Worm (Caenorhabditis elegans) whole organism, L4 larva: ENCODE measurements around the gene fbxa-131.

Experiments
- F26F4.8 ChIP-seq: fragments of 200-800 bp; sonication (Bioruptor generic); conservative IDR thresholded peaks from 2 replicates; pipeline ENCODE4 v1.3.6; 2022; ENCODE audit warnings: missing genetic modification characterization, missing compliant biosample characterization
- F44E2.7 ChIP-seq: fragments of 200-800 bp; sonication (Bioruptor generic); IDR thresholded peaks from 2 replicates; pipeline ENCODE4 v2.1.2; 2022; ENCODE audit warnings: missing genetic modification characterization, missing compliant biosample characterization
- Y75B8A.6 ChIP-seq: fragments of 200-800 bp; sonication (Bioruptor generic); IDR thresholded peaks from 2 replicates; pipeline ENCODE4 v1.3.6; 2022; ENCODE audit warnings: missing genetic modification reagents, missing genetic modification characterization, missing compliant biosample characterization
- ZK546.5 ChIP-seq, 2 experiments: sonication (generic microtip); optimal IDR thresholded peaks; 2 replicates each; lab custom pipeline; 2017; ENCODE audit warnings: missing biosample characterization in 2 of 2, missing genetic modification characterization in 2 of 2
- aha-1 ChIP-seq: fragments of 150-350 bp; peaks from one replicate; lab custom pipeline; 2014; ENCODE audit warnings: missing biosample characterization, missing genetic modification characterization
- aly-2 ChIP-seq: sonication (generic microtip); optimal IDR thresholded peaks from 2 replicates; lab custom pipeline; 2018; ENCODE audit warnings: missing biosample characterization, missing genetic modification characterization
- ceh-62 ChIP-seq: sonication (generic microtip); optimal IDR thresholded peaks from 2 replicates; lab custom pipeline; 2017; ENCODE audit warnings: missing biosample characterization, missing genetic modification characterization
- ctbp-1 ChIP-seq: fragments of 200-800 bp; sonication (Bioruptor generic); IDR thresholded peaks from 2 replicates; pipeline ENCODE4 v1.3.6; 2022; ENCODE audit warnings: missing genetic modification reagents, missing genetic modification characterization, missing compliant biosample characterization
- daf-16 ChIP-seq, 3 experiments: sonication (generic microtip); optimal IDR thresholded peaks; 2 replicates each; lab custom pipeline; 2016 to 2017; ENCODE audit warnings: missing genetic modification characterization in 3 of 3, missing genetic modification reagents in 3 of 3, mild to moderate bottlenecking in 2 of 3, missing compliant biosample characterization in 2 of 3, missing biosample characterization in 1 of 3, moderate library complexity in 1 of 3
- dmd-6 ChIP-seq: fragments of 200-800 bp; sonication (Bioruptor generic); IDR thresholded peaks from 2 replicates; pipeline ENCODE4 v1.3.6; 2022; ENCODE audit warnings: missing genetic modification reagents, missing genetic modification characterization, missing compliant biosample characterization
- dmd-9 ChIP-seq: fragments of 200-800 bp; sonication (Bioruptor generic); IDR thresholded peaks from 2 replicates; pipeline ENCODE4 v1.3.6; 2022; ENCODE audit warnings: missing genetic modification reagents, missing genetic modification characterization, missing compliant biosample characterization
- egl-27 ChIP-seq: sonication (generic microtip); optimal IDR thresholded peaks from 3 replicates; lab custom pipeline; 2017; ENCODE audit warnings: missing biosample characterization, missing genetic modification reagents, missing genetic modification characterization
- gei-8 ChIP-seq: fragments of 200-800 bp; sonication (Bioruptor generic); optimal IDR thresholded peaks from 2 replicates; lab custom pipeline; 2018; ENCODE audit warnings: mild to moderate bottlenecking, missing genetic modification characterization, missing compliant biosample characterization
- hlh-11 ChIP-seq: fragments of 200-800 bp; sonication (Bioruptor generic); optimal IDR thresholded peaks from 2 replicates; lab custom pipeline; 2018; ENCODE audit warnings: mild to moderate bottlenecking, missing genetic modification characterization, missing compliant biosample characterization
- hmg-1.1 ChIP-seq: fragments of 200-800 bp; sonication (Bioruptor generic); IDR thresholded peaks from 2 replicates; pipeline ENCODE4 v1.3.6; 2022; ENCODE audit warnings: missing genetic modification reagents, missing genetic modification characterization, missing compliant biosample characterization
- jun-1 ChIP-seq: fragments of 150-350 bp; optimal IDR thresholded peaks from 2 replicates; lab custom pipeline; 2014; ENCODE audit warnings: missing biosample characterization, missing genetic modification reagents, missing genetic modification characterization
- lim-7 ChIP-seq: fragments of 200-800 bp; sonication (Bioruptor generic); IDR thresholded peaks from 2 replicates; pipeline ENCODE4 v1.3.6; 2022; ENCODE audit warnings: missing genetic modification characterization, missing compliant biosample characterization
- lin-13 ChIP-seq: fragments of 150-350 bp; optimal IDR thresholded peaks from 2 replicates; lab custom pipeline; 2014; ENCODE audit warnings: missing biosample characterization, missing genetic modification reagents, missing genetic modification characterization
- lin-15B ChIP-seq: fragments of 150-350 bp; sonication (generic microtip); optimal IDR thresholded peaks from 3 replicates; lab custom pipeline; 2014; ENCODE audit warnings: missing biosample characterization, missing genetic modification characterization
- lin-29 ChIP-seq: fragments of 200-800 bp; sonication (Bioruptor generic); IDR thresholded peaks from 2 replicates; pipeline ENCODE4 v1.3.6; 2022; ENCODE audit warnings: missing genetic modification reagents, missing genetic modification characterization, missing compliant biosample characterization
- mdt-29 ChIP-seq: fragments of 200-800 bp; sonication (Bioruptor generic); IDR thresholded peaks from 2 replicates; pipeline ENCODE4 v1.3.6; 2022; ENCODE audit warnings: missing genetic modification reagents, missing genetic modification characterization, missing compliant biosample characterization
- nhr-42 ChIP-seq: fragments of 200-800 bp; sonication (Bioruptor generic); IDR thresholded peaks from 2 replicates; pipeline ENCODE4 v1.3.6; 2022; ENCODE audit warnings: missing genetic modification characterization, missing compliant biosample characterization
- php-3 ChIP-seq: fragments of 200-800 bp; sonication (Bioruptor generic); IDR thresholded peaks from 2 replicates; pipeline ENCODE4 v1.3.6; 2022; ENCODE audit warnings: missing genetic modification reagents, missing genetic modification characterization, missing compliant biosample characterization
- saeg-2 ChIP-seq: fragments of 200-800 bp; sonication (Bioruptor generic); IDR thresholded peaks from 2 replicates; pipeline ENCODE4 v1.3.6; 2022; ENCODE audit warnings: missing genetic modification reagents, missing genetic modification characterization, missing compliant biosample characterization
- set-16 ChIP-seq: fragments of 200-800 bp; sonication (Bioruptor generic); IDR thresholded peaks from 2 replicates; pipeline ENCODE4 v1.3.6; 2022; ENCODE audit warnings: missing genetic modification reagents, missing genetic modification characterization, missing compliant biosample characterization
- snpc-1.2 ChIP-seq: fragments of 200-800 bp; sonication (Bioruptor generic); IDR thresholded peaks from 2 replicates; pipeline ENCODE4 v1.3.6; 2022; ENCODE audit warnings: missing genetic modification reagents, missing genetic modification characterization, missing compliant biosample characterization
- snpc-4 ChIP-seq: fragments of 150-350 bp; optimal IDR thresholded peaks from 2 replicates; lab custom pipeline; 2014; ENCODE audit warnings: missing biosample characterization, missing genetic modification characterization
- spr-1 ChIP-seq: sonication (generic microtip); optimal IDR thresholded peaks from 2 replicates; lab custom pipeline; 2016; ENCODE audit warnings: mild to moderate bottlenecking, missing genetic modification characterization, missing compliant biosample characterization
- tra-1 ChIP-seq: fragments of 200-800 bp; sonication (Bioruptor generic); IDR thresholded peaks from 2 replicates; pipeline ENCODE4 v1.3.6; 2022; ENCODE audit warnings: missing genetic modification reagents, missing genetic modification characterization, missing compliant biosample characterization
- unc-39 ChIP-seq: sonication (generic microtip); optimal IDR thresholded peaks from 2 replicates; lab custom pipeline; 2017; ENCODE audit warnings: missing biosample characterization, missing genetic modification characterization
- unc-62 ChIP-seq, 3 experiments: fragments of 150-350 bp in 1 of 3; sonication (generic microtip); optimal IDR thresholded peaks in 2 of 3; peaks in 1 of 3; 1 replicate in 1 of 3; 2 replicates in 2 of 3; lab custom pipeline; 2014 to 2017; ENCODE audit warnings: missing biosample characterization in 3 of 3, missing genetic modification characterization in 3 of 3, missing genetic modification reagents in 3 of 3, missing genotype in 1 of 3
- vab-7 ChIP-seq: fragments of 200-800 bp; sonication (Bioruptor generic); IDR thresholded peaks from 2 replicates; pipeline ENCODE4 v1.3.6; 2022; ENCODE audit warnings: missing genetic modification reagents, missing genetic modification characterization, missing compliant biosample characterization

The fbxa-131 gene

ce11 chrV:19722881-19723280 is 15.3 kb upstream of the fbxa-131 start (continued):
- TF ChIP-seq daf-16 (GFP tag; optimal IDR thresholded peaks at IDR 0.05; lab: Kevin White, UChicago) (peak in 1 of 2 experiments; percentile 9), daf-16 (tag; optimal IDR thresholded peaks at IDR 0.05; lab: Kevin White, UChicago) (no peak), vab-7 (GFP tag; lab: Robert Waterston, UW) (0 out of 2 replicates have a peak, but pooled peaks have one; percentile 44), nhr-42 (0 out of 2 replicates have a peak, but pooled peaks have one; percentile 51), dmd-6 (GFP tag; lab: Robert Waterston, UW) (peak; percentile 52), aha-1 (peak; percentile 43), unc-39 (no peak), lin-29 (GFP tag; lab: Robert Waterston, UW) (0 out of 2 replicates have a peak, but pooled peaks have one; percentile 31), dmd-9 (GFP tag; lab: Robert Waterston, UW) (0 out of 2 replicates have a peak, but pooled peaks have one; percentile 42), F44E2.7 (GFP tag; lab: Robert Waterston, UW) (0 out of 2 replicates have a peak, but pooled peaks have one; percentile 40), F26F4.8 (GFP tag; lab: Robert Waterston, UW) (0 out of 2 replicates have a peak, but pooled peaks have one; percentile 39), saeg-2 (GFP tag; lab: Robert Waterston, UW) (0 out of 2 replicates have a peak, but pooled peaks have one; percentile 56), tra-1 (GFP tag; lab: Robert Waterston, UW) (peak; percentile 43; the same call in 1 of the 2 replicates), snpc-1.2 (GFP tag; lab: Robert Waterston, UW) (0 out of 2 replicates have a peak, but pooled peaks have one; percentile 39), lim-7 (peak; percentile 73), hmg-1.1 (GFP tag; lab: Robert Waterston, UW) (peak; percentile 67), lin-15B (tag; lab: Kevin White, UChicago) (no peak), hlh-11 (tag; lab: Kevin White, UChicago) (peak; percentile 27), jun-1 (tag; lab: Kevin White, UChicago) (no peak), unc-62 (GFP tag; optimal IDR thresholded peaks at IDR 0.05 in 1 of 2; lab: Kevin White, UChicago) (peak in 1 of 2 experiments; percentile 83), unc-62 (tag; optimal IDR thresholded peaks at IDR 0.05; lab: Kevin White, UChicago) (no peak)
- TF ChIP-seq, all 104 proteins: peak for 25

ce11 chrV:19724589-19724988 is 13.6 kb upstream of the fbxa-131 start:
- TF ChIP-seq aly-2 (no peak), aha-1 (peak; percentile 75)

- TF ChIP-seq lin-13 (GFP tag; lab: Kevin White, UChicago) (peak; percentile 9), set-16 (peak; percentile 75), dmd-6 (GFP tag; lab: Robert Waterston, UW) (no peak)
Measured at ce11 chrV:19727990-19728389, 10.2 kb upstream of the fbxa-131 start.

ce11 chrV:19728731-19729130 is 9.5 kb upstream of the fbxa-131 start, which contains the start of gene Y116F11A.3:
Y116F11A.3 (plus strand) TSS chrV:19729031.
- TF ChIP-seq ctbp-1 (GFP tag; lab: Robert Waterston, UW) (no peak), spr-1 (tag; lab: Kevin White, UChicago) (no peak), jun-1 (tag; lab: Kevin White, UChicago) (no peak), snpc-4 (tag; lab: Kevin White, UChicago) (no peak), lin-29 (GFP tag; lab: Robert Waterston, UW) (no peak), egl-27 (tag; lab: Kevin White, UChicago) (no peak), ZK546.5 (tag; optimal IDR thresholded peaks at IDR 0.05; lab: Kevin White, UChicago) (no peak), ceh-62 (tag; lab: Kevin White, UChicago) (no peak), Y75B8A.6 (GFP tag; lab: Robert Waterston, UW) (no peak), nhr-42 (no peak), gei-8 (GFP tag; lab: Kevin White, UChicago) (no peak)

ce11 chrV:19730280-19730679 is 7.9 kb upstream of the fbxa-131 start, which contains the start of gene Y116F11A.1:
Y116F11A.1 (plus strand) TSS chrV:19730580.
- TF ChIP-seq php-3 (GFP tag; lab: Robert Waterston, UW) (no peak), mdt-29 (no peak)
